Fruit fly (Drosophila melanogaster): ENCODE results near the gene Ilp4.

Gene Ilp4

dm6 chr3L:9846577-9847342, 42.7 kb upstream of the Ilp4 start:
- TF ChIP-seq CG14655 (GFP tag; optimal IDR thresholded peaks at IDR 0.05): no peak
- peak; percentile 26 for TF ChIP-seq CG8159 (tag; optimal IDR thresholded peaks at IDR 0.05)
- TF ChIP-seq CG13204 (GFP tag; optimal IDR thresholded peaks at IDR 0.05): peak; percentile 24
- TF ChIP-seq CG4496 (GFP tag; IDR thresholded peaks at IDR 0.05): 0 out of 3 replicates have a peak, but pooled peaks have one; percentile 25
- TF ChIP-seq CG9948 (tag; optimal IDR thresholded peaks at IDR 0.05): no peak
- TF ChIP-seq CG17806 (tag; optimal IDR thresholded peaks at IDR 0.05): no peak
- no peak for TF ChIP-seq Pif1B (GFP tag; optimal IDR thresholded peaks at IDR 0.05)
- TF ChIP-seq CG34367 (tag; optimal IDR thresholded peaks at IDR 0.05): peak; percentile 28
- peak; percentile 29 for TF ChIP-seq CG8301 (tag; optimal IDR thresholded peaks at IDR 0.05)
- no peak; the same call in 1 of the 2 replicates for TF ChIP-seq CG12605 (GFP tag; IDR thresholded peaks at IDR 0.05)
- TF ChIP-seq CG15710 (tag; optimal IDR thresholded peaks at IDR 0.05): no peak
- no peak for TF ChIP-seq fd96Ca (GFP tag; IDR thresholded peaks at IDR 0.05)
- TF ChIP-seq EcR (GFP tag; optimal IDR thresholded peaks at IDR 0.05): peak; percentile 33
- TF ChIP-seq rn (GFP tag; IDR thresholded peaks at IDR 0.05): no peak
- peak; percentile 44 for TF ChIP-seq gl (tag; optimal IDR thresholded peaks at IDR 0.05)
- no peak for TF ChIP-seq Snoo (tag; optimal IDR thresholded peaks at IDR 0.05)
- no peak for TF ChIP-seq Pif1A (GFP tag; optimal IDR thresholded peaks at IDR 0.05)
- TF ChIP-seq D1 (tag; optimal IDR thresholded peaks at IDR 0.05): no peak
- TF ChIP-seq Ets98B (GFP tag; IDR thresholded peaks at IDR 0.05): no peak
- no peak for TF ChIP-seq CG32121 (GFP tag; IDR thresholded peaks at IDR 0.05)
- TF ChIP-seq CG10348 (GFP tag; IDR thresholded peaks at IDR 0.05): no peak

DNA sequence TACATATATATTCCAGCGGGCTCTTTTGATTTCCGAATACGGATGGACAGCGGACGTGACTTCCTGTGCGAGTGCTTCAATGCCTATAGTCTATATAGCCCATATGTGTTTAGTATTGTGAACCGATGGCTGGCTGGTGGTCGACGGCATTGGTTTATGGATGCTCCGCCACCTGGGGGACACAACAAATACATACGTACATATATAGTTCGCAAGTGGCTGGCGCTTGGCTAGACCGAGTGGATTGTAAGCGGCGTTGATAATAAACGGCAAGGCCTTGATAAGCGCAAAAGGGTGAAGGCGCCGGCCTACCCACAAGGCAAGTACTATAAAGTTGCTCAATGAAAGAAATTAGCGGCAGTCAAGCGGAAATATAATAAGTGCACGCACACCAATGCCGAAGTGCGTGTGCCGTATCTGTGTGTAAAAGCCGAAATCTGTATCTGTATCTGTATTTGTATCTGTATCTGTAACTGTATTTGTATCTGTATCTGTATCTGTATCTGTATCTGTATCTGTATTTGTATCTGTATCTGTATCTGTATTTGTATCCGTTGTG, 42.0 kb upstream of the Ilp4 start:
- TF ChIP-seq D1 (tag; optimal IDR thresholded peaks at IDR 0.05) (no peak), EcR (GFP tag; optimal IDR thresholded peaks at IDR 0.05) (peak; percentile 26)

DNA sequence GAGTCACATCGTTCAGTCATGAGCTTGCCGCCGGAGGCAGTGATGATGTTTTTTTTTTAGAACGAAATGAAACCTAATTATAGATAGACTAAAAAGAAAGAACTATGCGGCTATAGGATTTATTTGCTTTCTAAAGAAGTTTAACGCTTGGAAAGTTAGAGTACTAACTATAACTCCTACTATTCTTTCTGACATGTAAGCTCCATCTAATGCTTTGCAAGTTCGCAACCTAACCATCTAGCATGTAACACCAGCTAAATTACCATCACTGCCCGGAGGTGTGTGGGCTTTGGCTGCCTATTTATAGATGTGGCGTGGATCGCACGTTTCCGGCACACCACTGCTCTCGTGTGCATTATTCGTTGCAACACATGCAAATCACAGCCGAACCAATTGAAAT, 38.0 kb upstream of the Ilp4 start:
- TF ChIP-seq rn (GFP tag; IDR thresholded peaks at IDR 0.05) (no peak), CG8159 (tag; optimal IDR thresholded peaks at IDR 0.05) (no peak), CG12605 (GFP tag; IDR thresholded peaks at IDR 0.05) (no peak), Pif1A (GFP tag; optimal IDR thresholded peaks at IDR 0.05) (no peak)

DNA sequence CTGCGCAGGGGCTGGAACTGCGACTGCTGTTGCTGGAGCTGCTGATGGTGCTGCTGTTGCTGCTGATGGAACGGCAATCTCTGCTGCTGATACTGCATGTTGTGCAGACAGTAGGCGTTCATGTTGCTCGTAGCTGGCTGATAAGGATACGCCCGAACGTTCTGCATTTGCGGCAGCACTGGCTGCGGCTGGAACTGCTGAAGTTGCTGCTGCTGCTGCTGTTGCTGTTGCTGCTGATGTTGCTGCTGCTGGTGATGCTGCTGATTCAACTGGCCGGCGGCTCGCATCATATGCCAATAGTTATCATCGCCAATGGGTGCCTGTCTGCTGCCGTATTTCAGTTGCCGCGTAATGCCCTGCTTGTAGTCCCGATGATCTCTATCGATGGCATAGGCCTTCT, 36.6 kb upstream of the Ilp4 start:
- TF ChIP-seq CG15710 (tag; optimal IDR thresholded peaks at IDR 0.05) (no peak), Pif1A (GFP tag; optimal IDR thresholded peaks at IDR 0.05) (no peak)

dm6 chr3L:9838534-9838933, 34.5 kb upstream of the Ilp4 start, which contains the start of gene Cdk8:
Cdk8 (minus strand) TSS chr3L:9838670.
- TF ChIP-seq CG8301 (tag; optimal IDR thresholded peaks at IDR 0.05) (no peak), CG12605 (GFP tag; IDR thresholded peaks at IDR 0.05) (no peak), CG17806 (tag; optimal IDR thresholded peaks at IDR 0.05) (peak; percentile 5), CG32121 (GFP tag; IDR thresholded peaks at IDR 0.05) (peak; percentile 38; the same call in 1 of the 2 replicates), fd96Ca (GFP tag; IDR thresholded peaks at IDR 0.05) (no peak), CG9948 (tag; optimal IDR thresholded peaks at IDR 0.05) (no peak), gl (tag; optimal IDR thresholded peaks at IDR 0.05) (no peak), CG14655 (GFP tag; optimal IDR thresholded peaks at IDR 0.05) (no peak), CG4496 (GFP tag; IDR thresholded peaks at IDR 0.05) (no peak), CG8159 (tag; optimal IDR thresholded peaks at IDR 0.05) (no peak), EcR (GFP tag; optimal IDR thresholded peaks at IDR 0.05) (no peak), CG13204 (GFP tag; optimal IDR thresholded peaks at IDR 0.05) (no peak), Pif1A (GFP tag; optimal IDR thresholded peaks at IDR 0.05) (no peak), CG15710 (tag; optimal IDR thresholded peaks at IDR 0.05) (peak; percentile 5), CG34367 (tag; optimal IDR thresholded peaks at IDR 0.05) (no peak), CG10348 (GFP tag; IDR thresholded peaks at IDR 0.05) (no peak), rn (GFP tag; IDR thresholded peaks at IDR 0.05) (no peak), Snoo (tag; optimal IDR thresholded peaks at IDR 0.05) (no peak), Ets98B (GFP tag; IDR thresholded peaks at IDR 0.05) (no peak), Pif1B (GFP tag; optimal IDR thresholded peaks at IDR 0.05) (no peak), D1 (tag; optimal IDR thresholded peaks at IDR 0.05) (peak; percentile 53)

- TF ChIP-seq CG34367 (tag; optimal IDR thresholded peaks at IDR 0.05) (no peak), CG32121 (GFP tag; IDR thresholded peaks at IDR 0.05) (no peak), CG8159 (tag; optimal IDR thresholded peaks at IDR 0.05) (no peak), D1 (tag; optimal IDR thresholded peaks at IDR 0.05) (no peak), Pif1B (GFP tag; optimal IDR thresholded peaks at IDR 0.05) (no peak), EcR (GFP tag; optimal IDR thresholded peaks at IDR 0.05) (no peak), rn (GFP tag; IDR thresholded peaks at IDR 0.05) (no peak), Snoo (tag; optimal IDR thresholded peaks at IDR 0.05) (no peak)
Measured at dm6 chr3L:9837053-9837452, 33.0 kb upstream of the Ilp4 start.

Measured in whole organism, pupa.